Worm (Caenorhabditis elegans) whole organism, L1 larva: Measurements from ENCODE around the gene msp-81.

ENCODE experiments used
- F16B12.6 ChIP-seq: fragments of 150-350 bp; optimal IDR thresholded peaks from 2 replicates; lab custom pipeline; 2014; ENCODE audit warnings: missing biosample characterization, missing genetic modification characterization
- ceh-63 ChIP-seq: fragments of 200-800 bp; sonication (Bioruptor generic); optimal IDR thresholded peaks from 2 replicates; lab custom pipeline; 2018; ENCODE audit warnings: mild to moderate bottlenecking, missing genetic modification characterization, missing compliant biosample characterization
- fos-1 ChIP-seq: fragments of 150-350 bp; optimal IDR thresholded peaks from 2 replicates; lab custom pipeline; 2014; ENCODE audit warnings: missing biosample characterization, missing genetic modification characterization
- grh-1 ChIP-seq: fragments of 200-800 bp; sonication (Bioruptor generic); IDR thresholded peaks from 2 replicates; pipeline ENCODE4 v1.3.6; 2022; ENCODE audit warnings: missing genetic modification reagents, missing genetic modification characterization, missing compliant biosample characterization
- irx-1 ChIP-seq: sonication (generic microtip); optimal IDR thresholded peaks from 2 replicates; lab custom pipeline; 2016; ENCODE audit warnings: missing genetic modification characterization, missing compliant biosample characterization
- mdl-1 ChIP-seq, 2 experiments: fragments of 150-350 bp; optimal IDR thresholded peaks; 2 replicates each; lab custom pipeline; 2014 to 2017; ENCODE audit warnings: missing biosample characterization in 2 of 2, missing genetic modification characterization in 2 of 2, inconsistent platforms in 1 of 2
- nhr-90 ChIP-seq: sonication (generic microtip); optimal IDR thresholded peaks from 2 replicates; lab custom pipeline; 2016; ENCODE audit warnings: mild to moderate bottlenecking, missing genetic modification characterization, missing compliant biosample characterization; ENCODE audit not compliant: poor library complexity
- skn-1 ChIP-seq: fragments of 150-350 bp; optimal IDR thresholded peaks from 2 replicates; lab custom pipeline; 2014; ENCODE audit warnings: missing biosample characterization, missing genetic modification characterization
- unc-130 ChIP-seq: fragments of 150-350 bp; optimal IDR thresholded peaks from 2 replicates; lab custom pipeline; 2017; ENCODE audit warnings: missing biosample characterization, missing genetic modification characterization, inconsistent platforms
- unc-86 ChIP-seq: sonication (generic microtip); optimal IDR thresholded peaks from 2 replicates; lab custom pipeline; 2016; ENCODE audit warnings: missing genetic modification characterization, missing compliant biosample characterization
- xbp-1 ChIP-seq: sonication (generic microtip); optimal IDR thresholded peaks from 2 replicates; lab custom pipeline; 2016; ENCODE audit warnings: missing genetic modification characterization, missing compliant biosample characterization

ce11 chrIV:9843760-9844159, 7.5 kb upstream of the msp-81 start, which contains the start of gene nspd-2:
- TF ChIP-seq grh-1 (GFP tag; lab: Robert Waterston, UW) (no peak), xbp-1 (tag; lab: Kevin White, UChicago) (no peak), mdl-1 (tag; optimal IDR thresholded peaks at IDR 0.05; lab: Kevin White, UChicago) (no peak), irx-1 (no peak), ceh-63 (GFP tag; lab: Kevin White, UChicago) (no peak), unc-130 (no peak), fos-1 (tag; lab: Kevin White, UChicago) (no peak), unc-86 (no peak), nhr-90 (tag; lab: Kevin White, UChicago) (no peak), skn-1 (tag; lab: Kevin White, UChicago) (no peak), F16B12.6 (tag; lab: Kevin White, UChicago) (no peak)
